Fruit fly (Drosophila melanogaster): ENCODE measurements around the gene CG7542.

CG7542 gene

dm6 chr3L:17573823-17574222 is 24.2 kb downstream of the CG7542 start:
- TF ChIP-seq Eip75B (GFP tag; optimal IDR thresholded peaks at IDR 0.05) (no peak), Hr38 (GFP tag; optimal IDR thresholded peaks at IDR 0.05) (no peak), OdsH (GFP tag; optimal IDR thresholded peaks at IDR 0.05) (no peak), dsx (GFP tag; optimal IDR thresholded peaks at IDR 0.05; ENCODE audit: poor library complexity, severe bottlenecking) (peak; percentile 48), CG15336 (GFP tag; IDR thresholded peaks at IDR 0.05) (peak; percentile 43; the same call in 1 of the 2 replicates), Smox (GFP tag; optimal IDR thresholded peaks at IDR 0.05) (no peak), Eip78C (GFP tag) (peak; percentile 57), vri (GFP tag; optimal IDR thresholded peaks at IDR 0.05) (peak; percentile 71), CG8319 (GFP tag; optimal IDR thresholded peaks at IDR 0.05) (no peak), Lpt (GFP tag; optimal IDR thresholded peaks at IDR 0.05) (peak; percentile 48), CG6163 (GFP tag; IDR thresholded peaks at IDR 0.05) (peak; percentile 17; the same call in 1 of the 3 replicates), Sox15 (GFP tag; optimal IDR thresholded peaks at IDR 0.05) (no peak), ss (GFP tag; optimal IDR thresholded peaks at IDR 0.05) (peak; percentile 8 to 24), spab (GFP tag; optimal IDR thresholded peaks at IDR 0.05) (no peak), CG3919 (GFP tag; optimal IDR thresholded peaks at IDR 0.05) (no peak), CG11294 (GFP tag; IDR thresholded peaks at IDR 0.05) (no peak), fkh (GFP tag; optimal IDR thresholded peaks at IDR 0.05) (peak; percentile 0), salr (GFP tag; optimal IDR thresholded peaks at IDR 0.05) (no peak), CG16779 (tag; optimal IDR thresholded peaks at IDR 0.05) (no peak)

- TF ChIP-seq eg (GFP tag; IDR thresholded peaks at IDR 0.05): peak; percentile 38
- peak; percentile 10 for TF ChIP-seq Sox102F (GFP tag; optimal IDR thresholded peaks at IDR 0.05)
- no peak for TF ChIP-seq CG11902 (GFP tag; optimal IDR thresholded peaks at IDR 0.05)
- TF ChIP-seq fkh (GFP tag; optimal IDR thresholded peaks at IDR 0.05): peak; percentile 68
- peak; percentile 59 for TF ChIP-seq CG15336 (GFP tag; IDR thresholded peaks at IDR 0.05)
- peak; percentile 1 for TF ChIP-seq Eip78C (GFP tag)
- no peak for TF ChIP-seq CG3032 (tag; optimal IDR thresholded peaks at IDR 0.05)
- TF ChIP-seq CG16779 (tag; optimal IDR thresholded peaks at IDR 0.05): no peak
- TF ChIP-seq CG11762 (GFP tag; optimal IDR thresholded peaks at IDR 0.05; ENCODE audit: insufficient read depth): no peak
- no peak for TF ChIP-seq CG8319 (GFP tag; optimal IDR thresholded peaks at IDR 0.05)
- peak; percentile 72 for TF ChIP-seq dsx (GFP tag; optimal IDR thresholded peaks at IDR 0.05; ENCODE audit: poor library complexity, severe bottlenecking)
- TF ChIP-seq Blimp-1 (GFP tag; optimal IDR thresholded peaks at IDR 0.05): peak; percentile 83
- TF ChIP-seq CG1621 (tag; optimal IDR thresholded peaks at IDR 0.05): peak; percentile 20
- peak; percentile 48; the same call in 2 of the 3 replicates for TF ChIP-seq CG6163 (GFP tag; IDR thresholded peaks at IDR 0.05)
- peak; percentile 70 for TF ChIP-seq Eip75B (GFP tag; optimal IDR thresholded peaks at IDR 0.05)
- peak; percentile 92 for TF ChIP-seq vri (GFP tag; optimal IDR thresholded peaks at IDR 0.05)
- peak; percentile 57 for TF ChIP-seq CG6854 (GFP tag; optimal IDR thresholded peaks at IDR 0.05)
- peak; percentile 85 for TF ChIP-seq svp (GFP tag)
- TF ChIP-seq Lpt (GFP tag; optimal IDR thresholded peaks at IDR 0.05): peak; percentile 72
- TF ChIP-seq Sox14 (GFP tag; optimal IDR thresholded peaks at IDR 0.05): peak; percentile 46
- TF ChIP-seq ss (GFP tag; optimal IDR thresholded peaks at IDR 0.05): peak in 1 of 2 experiments; percentile 75
- peak; percentile 55 for TF ChIP-seq Eip93F (GFP tag; optimal IDR thresholded peaks at IDR 0.05)
- TF ChIP-seq CG8119 (GFP tag; IDR thresholded peaks at IDR 0.05): peak; percentile 26; the same call in 2 of the 3 replicates
Measured at dm6 chr3L:17576093-17576885, 26.7 kb downstream of the CG7542 start.

dm6 chr3L:17576886-17577271 is 27.3 kb downstream of the CG7542 start:
- peak; percentile 34; the same call in 1 of the 2 replicates for TF ChIP-seq Gug (GFP tag; IDR thresholded peaks at IDR 0.05)
- peak; percentile 68 for TF ChIP-seq fd59A (GFP tag; optimal IDR thresholded peaks at IDR 0.05)
- TF ChIP-seq fkh (GFP tag; optimal IDR thresholded peaks at IDR 0.05): no peak
- peak; percentile 37; the same call in 2 of the 3 replicates for TF ChIP-seq CG8119 (GFP tag; IDR thresholded peaks at IDR 0.05)
- TF ChIP-seq Lpt (GFP tag; optimal IDR thresholded peaks at IDR 0.05): no peak
- no peak for TF ChIP-seq CG16779 (tag; optimal IDR thresholded peaks at IDR 0.05)
- no peak for TF ChIP-seq fd85E (GFP tag; optimal IDR thresholded peaks at IDR 0.05)
- TF ChIP-seq dac (GFP tag; optimal IDR thresholded peaks at IDR 0.05): no peak
- no peak for TF ChIP-seq svp (GFP tag)
- TF ChIP-seq CG6276 (GFP tag; optimal IDR thresholded peaks at IDR 0.05): no peak
- TF ChIP-seq Ets96B (tag; optimal IDR thresholded peaks at IDR 0.05): peak; percentile 63
- TF ChIP-seq CG3919 (GFP tag; optimal IDR thresholded peaks at IDR 0.05): peak; percentile 32
- peak; percentile 28 for TF ChIP-seq CG8319 (GFP tag; optimal IDR thresholded peaks at IDR 0.05)
- no peak for TF ChIP-seq Sox14 (GFP tag; optimal IDR thresholded peaks at IDR 0.05)
- TF ChIP-seq CG11902 (GFP tag; optimal IDR thresholded peaks at IDR 0.05): peak; percentile 22
- TF ChIP-seq CG11762 (GFP tag; optimal IDR thresholded peaks at IDR 0.05; ENCODE audit: insufficient read depth): no peak
- peak; percentile 80 for TF ChIP-seq spab (GFP tag; optimal IDR thresholded peaks at IDR 0.05)
- TF ChIP-seq Smox (GFP tag; optimal IDR thresholded peaks at IDR 0.05): peak; percentile 26
- no peak for TF ChIP-seq Ets21C (GFP tag; optimal IDR thresholded peaks at IDR 0.05)
- no peak for TF ChIP-seq CG9139 (GFP tag; optimal IDR thresholded peaks at IDR 0.05)
- no peak for TF ChIP-seq Blimp-1 (GFP tag; optimal IDR thresholded peaks at IDR 0.05)
- TF ChIP-seq CG3032 (tag; optimal IDR thresholded peaks at IDR 0.05): peak; percentile 58
- peak; percentile 69 for TF ChIP-seq CG10631 (GFP tag; optimal IDR thresholded peaks at IDR 0.05)
- TF ChIP-seq Hr39 (GFP tag; optimal IDR thresholded peaks at IDR 0.05): peak; percentile 43
- peak; percentile 70 for TF ChIP-seq acj6 (GFP tag; optimal IDR thresholded peaks at IDR 0.05)
- no peak for TF ChIP-seq ss (GFP tag; optimal IDR thresholded peaks at IDR 0.05)
- TF ChIP-seq Sox15 (GFP tag; optimal IDR thresholded peaks at IDR 0.05): peak; percentile 36
- TF ChIP-seq Eip78C (GFP tag): peak; percentile 89
- TF ChIP-seq CG1621 (tag; optimal IDR thresholded peaks at IDR 0.05): no peak
